Fruit fly (Drosophila melanogaster) whole organism, adult: Measurements from ENCODE around the gene CG45489.
"Not testable (repeated sequence)": the region's sequence is repeated elsewhere in the genome, so short reads cannot be mapped to it uniquely, and the experiment has no call there.

Experiments
- CG11617 ChIP-seq: fragments of 200-800 bp; sonication (Bioruptor generic); optimal IDR thresholded peaks from 2 replicates; lab custom pipeline; 2017; ENCODE audit warnings: mild to moderate bottlenecking, missing biosample characterization, missing genetic modification reagents, missing genetic modification characterization
- CG14711 ChIP-seq: fragments of 200-800 bp; sonication (Bioruptor generic); optimal IDR thresholded peaks from 2 replicates; lab custom pipeline; 2018; ENCODE audit warnings: missing biosample characterization, mild to moderate bottlenecking, missing genetic modification characterization, moderate library complexity
- CG1620 ChIP-seq: fragments of 200-800 bp; sonication (Bioruptor generic); optimal IDR thresholded peaks from 2 replicates; lab custom pipeline; 2016; ENCODE audit warnings: missing biosample characterization, missing genetic modification characterization
- CG33017 ChIP-seq: fragments of 200-800 bp; sonication (Bioruptor generic); optimal IDR thresholded peaks from 2 replicates; lab custom pipeline; 2018; ENCODE audit warnings: missing biosample characterization, mild to moderate bottlenecking, missing genetic modification characterization, moderate library complexity
- CG5204 ChIP-seq: fragments of 200-800 bp; sonication (Bioruptor generic); optimal IDR thresholded peaks from 2 replicates; lab custom pipeline; 2016; ENCODE audit warnings: missing biosample characterization, missing genetic modification characterization
- CG7045 ChIP-seq: fragments of 200-800 bp; sonication (Bioruptor generic); optimal IDR thresholded peaks from 2 replicates; lab custom pipeline; 2017; ENCODE audit warnings: missing biosample characterization, mild to moderate bottlenecking, missing genetic modification characterization
- CG7101 ChIP-seq: fragments of 200-800 bp; sonication (Bioruptor generic); optimal IDR thresholded peaks from 2 replicates; lab custom pipeline; 2018; ENCODE audit warnings: missing biosample characterization, mild to moderate bottlenecking, missing genetic modification characterization, moderate library complexity
- Clk ChIP-seq: fragments of 200-800 bp; sonication (Bioruptor generic); optimal IDR thresholded peaks from 2 replicates; lab custom pipeline; 2017; ENCODE audit warnings: missing biosample characterization, missing genetic modification characterization
- cnc ChIP-seq, 2 experiments: fragments of >200 bp; optimal IDR thresholded peaks; 2 replicates each; lab custom pipeline; 2017
- kay ChIP-seq: fragments of 200-800 bp; sonication (Bioruptor generic); peaks from one replicate; lab custom pipeline; 2016; ENCODE audit warnings: missing biosample characterization, missing genetic modification characterization, borderline replicate concordance
- ovo ChIP-seq: fragments of 200-800 bp; sonication (Bioruptor generic); optimal IDR thresholded peaks from 2 replicates; lab custom pipeline; 2016; ENCODE audit warnings: missing biosample characterization, missing genetic modification characterization
- pad ChIP-seq: fragments of 200-800 bp; sonication (Bioruptor generic); optimal IDR thresholded peaks from 3 replicates; lab custom pipeline; 2017; ENCODE audit warnings: missing biosample characterization, missing genetic modification characterization, mild to moderate bottlenecking, moderate library complexity, missing genetic modification reagents
- tj ChIP-seq: fragments of 200-800 bp; sonication (Bioruptor generic); optimal IDR thresholded peaks from 3 replicates; lab custom pipeline; 2017; ENCODE audit warnings: missing biosample characterization, mild to moderate bottlenecking, missing genetic modification characterization, moderate library complexity

DNA sequence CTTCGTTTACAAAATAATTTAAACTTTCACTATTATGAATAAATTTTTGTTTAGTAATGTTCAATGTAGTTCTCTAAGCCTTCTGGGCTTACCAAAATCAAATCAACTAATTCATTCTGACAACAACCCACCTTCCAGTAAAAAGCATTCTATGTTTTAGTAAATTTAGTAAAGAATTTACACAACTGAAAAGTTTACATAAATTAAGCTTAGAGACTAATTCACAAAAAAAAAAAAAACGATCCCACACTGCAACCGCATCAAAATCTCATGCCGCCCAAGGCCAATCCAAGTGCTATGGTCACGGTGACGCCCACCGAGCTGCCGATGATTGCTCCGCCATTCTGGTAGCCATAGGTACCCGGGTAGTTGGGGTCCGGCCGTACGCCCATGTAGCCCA, 19.8 kb upstream of the CG45489 start, which contains the start of gene CG45493:
- TF ChIP-seq cnc (optimal IDR thresholded peaks at IDR 0.05; lab: Kevin White, UChicago); Clk; kay (GFP tag; lab: Kevin White, UChicago); ovo (GFP tag; lab: Kevin White, UChicago); CG11617; CG14711 (tag; lab: Kevin White, UChicago); CG1620 (GFP tag; lab: Kevin White, UChicago); CG7101 (tag; lab: Kevin White, UChicago); tj (GFP tag; lab: Kevin White, UChicago); CG5204 (GFP tag; lab: Kevin White, UChicago); CG33017 (tag; lab: Kevin White, UChicago); pad (GFP tag; lab: Kevin White, UChicago); CG7045 (GFP tag; lab: Kevin White, UChicago): not testable (repeated sequence)
